Fruit fly (Drosophila melanogaster) S2 (cell line): Measurements from ENCODE around the gene RhoGAP92B.

Experiments used
- CG8478 ChIP-seq: fragments of >200 bp; optimal IDR thresholded peaks from 2 replicates; lab custom pipeline; 2018
- CTCF ChIP-seq, 2 experiments: fragments of >200 bp; optimal IDR thresholded peaks; 2 replicates each; lab custom pipeline; 2018

- no peak for TF ChIP-seq CTCF (optimal IDR thresholded peaks at IDR 0.05; lab: Kevin White, UChicago)
- TF ChIP-seq CG8478 (lab: Kevin White, UChicago), result no peak
These were observed 13.6 kb upstream of the RhoGAP92B start for dm6 chr3R:19891363-19891762.
